Worm (Caenorhabditis elegans) whole organism, late embryonic: Measurements from ENCODE around the gene rbm-17.

Source experiments
- C08G9.2 ChIP-seq: sonication (generic microtip); optimal IDR thresholded peaks from 2 replicates; lab custom pipeline; 2016; ENCODE audit warnings: mild to moderate bottlenecking, missing genetic modification characterization, moderate library complexity, missing compliant biosample characterization
- F13H6.1 ChIP-seq: sonication (generic microtip); optimal IDR thresholded peaks from 2 replicates; lab custom pipeline; 2016; ENCODE audit warnings: missing genetic modification characterization, missing compliant biosample characterization
- K02D7.2 ChIP-seq: sonication (generic microtip); optimal IDR thresholded peaks from 2 replicates; lab custom pipeline; 2017; ENCODE audit warnings: mild to moderate bottlenecking, missing genetic modification characterization, missing compliant biosample characterization
- T23F11.4 ChIP-seq: fragments of 200-800 bp; sonication (Bioruptor generic); optimal IDR thresholded peaks from 2 replicates; lab custom pipeline; 2018; ENCODE audit warnings: mild to moderate bottlenecking, missing genetic modification characterization, missing compliant biosample characterization
- ama-1 ChIP-seq: fragments of 150-350 bp; optimal IDR thresholded peaks from 2 replicates; lab custom pipeline; 2014
- ceh-14 ChIP-seq: sonication (generic microtip); optimal IDR thresholded peaks from 2 replicates; lab custom pipeline; 2016; ENCODE audit warnings: missing genotype, missing genetic modification characterization, missing compliant biosample characterization
- ceh-18 ChIP-seq: sonication (generic microtip); optimal IDR thresholded peaks from 2 replicates; lab custom pipeline; 2016; ENCODE audit warnings: missing genetic modification characterization, missing compliant biosample characterization
- ceh-19 ChIP-seq: fragments of 200-800 bp; sonication (Bioruptor generic); optimal IDR thresholded peaks from 2 replicates; lab custom pipeline; 2018; ENCODE audit warnings: mild to moderate bottlenecking, missing genetic modification characterization, missing compliant biosample characterization
- ceh-2 ChIP-seq: sonication (generic microtip); optimal IDR thresholded peaks from 2 replicates; lab custom pipeline; 2016; ENCODE audit warnings: missing genotype, missing genetic modification characterization, missing compliant biosample characterization
- ceh-31 ChIP-seq: sonication (generic microtip); optimal IDR thresholded peaks from 2 replicates; lab custom pipeline; 2016; ENCODE audit warnings: missing genetic modification characterization, missing compliant biosample characterization
- ceh-34 ChIP-seq: sonication (generic microtip); optimal IDR thresholded peaks from 2 replicates; lab custom pipeline; 2016; ENCODE audit warnings: mild to moderate bottlenecking, missing genetic modification characterization, missing compliant biosample characterization
- ceh-6 ChIP-seq: fragments of 200-800 bp; sonication (Bioruptor generic); optimal IDR thresholded peaks from 2 replicates; lab custom pipeline; 2018; ENCODE audit warnings: mild to moderate bottlenecking, missing genetic modification characterization, missing compliant biosample characterization
- ceh-9 ChIP-seq: sonication (generic microtip); optimal IDR thresholded peaks from 2 replicates; lab custom pipeline; 2016; ENCODE audit warnings: mild to moderate bottlenecking, missing genetic modification characterization, inconsistent platforms, missing compliant biosample characterization
- dmd-4 ChIP-seq: sonication (generic microtip); optimal IDR thresholded peaks from 2 replicates; lab custom pipeline; 2016; ENCODE audit warnings: borderline replicate concordance, missing genetic modification characterization, missing compliant biosample characterization
- dve-1 ChIP-seq: sonication (generic microtip); optimal IDR thresholded peaks from 2 replicates; lab custom pipeline; 2017; ENCODE audit warnings: antibody characterized with exemption, mild to moderate bottlenecking, missing genetic modification characterization, missing compliant biosample characterization
- elt-4 ChIP-seq: sonication (generic microtip); optimal IDR thresholded peaks from 2 replicates; lab custom pipeline; 2016; ENCODE audit warnings: missing genetic modification characterization, missing compliant biosample characterization
- fax-1 ChIP-seq: sonication (generic microtip); optimal IDR thresholded peaks from 2 replicates; lab custom pipeline; 2016; ENCODE audit warnings: missing genotype, missing genetic modification characterization, missing compliant biosample characterization
- fkh-10 ChIP-seq: fragments of 150-350 bp; optimal IDR thresholded peaks from 2 replicates; lab custom pipeline; 2014; ENCODE audit warnings: missing biosample characterization, missing genetic modification reagents, missing genetic modification characterization
- gmeb-2 ChIP-seq: sonication (generic microtip); optimal IDR thresholded peaks from 2 replicates; lab custom pipeline; 2016; ENCODE audit warnings: missing genetic modification characterization, inconsistent platforms, missing compliant biosample characterization
- hlh-30 ChIP-seq: sonication (generic microtip); optimal IDR thresholded peaks from 2 replicates; lab custom pipeline; 2017; ENCODE audit warnings: antibody characterized with exemption, missing genetic modification characterization, missing compliant biosample characterization; ENCODE audit not compliant: insufficient read depth
- hlh-6 ChIP-seq: sonication (generic microtip); optimal IDR thresholded peaks from 2 replicates; lab custom pipeline; 2016; ENCODE audit warnings: missing genotype, missing genetic modification characterization, missing compliant biosample characterization
- hlh-8 ChIP-seq: sonication (generic microtip); optimal IDR thresholded peaks from 2 replicates; lab custom pipeline; 2016; ENCODE audit warnings: missing genotype, missing genetic modification characterization, missing compliant biosample characterization
- lim-6 ChIP-seq: sonication (generic microtip); optimal IDR thresholded peaks from 2 replicates; lab custom pipeline; 2016; ENCODE audit warnings: missing genetic modification characterization, missing compliant biosample characterization
- lin-11 ChIP-seq: fragments of 200-800 bp; sonication (Bioruptor generic); optimal IDR thresholded peaks from 2 replicates; lab custom pipeline; 2018; ENCODE audit warnings: mild to moderate bottlenecking, missing genetic modification characterization, missing compliant biosample characterization
- mec-3 ChIP-seq: sonication (generic microtip); optimal IDR thresholded peaks from 2 replicates; lab custom pipeline; 2016; ENCODE audit warnings: borderline replicate concordance, missing genetic modification characterization, missing compliant biosample characterization
- nfya-1 ChIP-seq: sonication (generic microtip); optimal IDR thresholded peaks from 2 replicates; lab custom pipeline; 2017; ENCODE audit warnings: missing genetic modification characterization, mild to moderate bottlenecking, missing compliant biosample characterization, antibody characterized with exemption, moderate library complexity
- nhr-11 ChIP-seq: fragments of 150-350 bp; optimal IDR thresholded peaks from 2 replicates; lab custom pipeline; 2014; ENCODE audit warnings: missing biosample characterization, missing genetic modification characterization
- pag-3 ChIP-seq: sonication (generic microtip); optimal IDR thresholded peaks from 2 replicates; lab custom pipeline; 2016; ENCODE audit warnings: missing compliant biosample characterization, missing genetic modification characterization, borderline replicate concordance
- pha-4 ChIP-seq: fragments of 150-350 bp; optimal IDR thresholded peaks from 2 replicates; lab custom pipeline; 2018; ENCODE audit warnings: missing biosample characterization, missing genetic modification reagents, missing genetic modification characterization
- pqm-1 ChIP-seq: sonication (generic microtip); optimal IDR thresholded peaks from 2 replicates; lab custom pipeline; 2016; ENCODE audit warnings: missing genetic modification characterization, missing compliant biosample characterization
- pros-1 ChIP-seq: fragments of 150-350 bp; optimal IDR thresholded peaks from 2 replicates; lab custom pipeline; 2014; ENCODE audit warnings: missing biosample characterization, missing genetic modification reagents, missing genetic modification characterization
- ref-2 ChIP-seq: sonication (generic microtip); optimal IDR thresholded peaks from 2 replicates; lab custom pipeline; 2016; ENCODE audit warnings: missing genetic modification characterization, missing compliant biosample characterization
- rnt-1 ChIP-seq: sonication (generic microtip); optimal IDR thresholded peaks from 2 replicates; lab custom pipeline; 2016; ENCODE audit warnings: missing genetic modification characterization, missing compliant biosample characterization
- sdc-2 ChIP-seq: sonication (generic microtip); optimal IDR thresholded peaks from 2 replicates; lab custom pipeline; 2016; ENCODE audit warnings: missing genotype, missing genetic modification characterization, missing compliant biosample characterization
- sox-2 ChIP-seq: fragments of 200-800 bp; sonication (Bioruptor generic); IDR thresholded peaks from 2 replicates; pipeline ENCODE4 v1.3.6; 2022; ENCODE audit warnings: missing genetic modification reagents, missing genetic modification characterization, missing compliant biosample characterization
- syd-9 ChIP-seq: sonication (generic microtip); optimal IDR thresholded peaks from 2 replicates; lab custom pipeline; 2016; ENCODE audit warnings: mild to moderate bottlenecking, missing genetic modification characterization, moderate library complexity, missing compliant biosample characterization
- tbx-2 ChIP-seq: sonication (generic microtip); optimal IDR thresholded peaks from 2 replicates; lab custom pipeline; 2016; ENCODE audit warnings: missing genetic modification characterization, missing compliant biosample characterization
- ttx-3 ChIP-seq: sonication (generic microtip); optimal IDR thresholded peaks from 2 replicates; lab custom pipeline; 2016; ENCODE audit warnings: missing genetic modification reagents, missing genetic modification characterization, missing compliant biosample characterization
- unc-42 ChIP-seq: sonication (generic microtip); optimal IDR thresholded peaks from 2 replicates; lab custom pipeline; 2016; ENCODE audit warnings: missing genotype, missing genetic modification characterization, missing compliant biosample characterization
- unc-86 ChIP-seq: sonication (generic microtip); optimal IDR thresholded peaks from 2 replicates; lab custom pipeline; 2016; ENCODE audit warnings: missing genetic modification characterization, missing compliant biosample characterization
- zip-5 ChIP-seq: sonication (generic microtip); optimal IDR thresholded peaks from 2 replicates; lab custom pipeline; 2016; ENCODE audit warnings: missing genetic modification characterization, missing compliant biosample characterization
- ztf-16 ChIP-seq: sonication (generic microtip); optimal IDR thresholded peaks from 2 replicates; lab custom pipeline; 2017; ENCODE audit warnings: missing genetic modification characterization, missing compliant biosample characterization

rbm-17 gene

DNA sequence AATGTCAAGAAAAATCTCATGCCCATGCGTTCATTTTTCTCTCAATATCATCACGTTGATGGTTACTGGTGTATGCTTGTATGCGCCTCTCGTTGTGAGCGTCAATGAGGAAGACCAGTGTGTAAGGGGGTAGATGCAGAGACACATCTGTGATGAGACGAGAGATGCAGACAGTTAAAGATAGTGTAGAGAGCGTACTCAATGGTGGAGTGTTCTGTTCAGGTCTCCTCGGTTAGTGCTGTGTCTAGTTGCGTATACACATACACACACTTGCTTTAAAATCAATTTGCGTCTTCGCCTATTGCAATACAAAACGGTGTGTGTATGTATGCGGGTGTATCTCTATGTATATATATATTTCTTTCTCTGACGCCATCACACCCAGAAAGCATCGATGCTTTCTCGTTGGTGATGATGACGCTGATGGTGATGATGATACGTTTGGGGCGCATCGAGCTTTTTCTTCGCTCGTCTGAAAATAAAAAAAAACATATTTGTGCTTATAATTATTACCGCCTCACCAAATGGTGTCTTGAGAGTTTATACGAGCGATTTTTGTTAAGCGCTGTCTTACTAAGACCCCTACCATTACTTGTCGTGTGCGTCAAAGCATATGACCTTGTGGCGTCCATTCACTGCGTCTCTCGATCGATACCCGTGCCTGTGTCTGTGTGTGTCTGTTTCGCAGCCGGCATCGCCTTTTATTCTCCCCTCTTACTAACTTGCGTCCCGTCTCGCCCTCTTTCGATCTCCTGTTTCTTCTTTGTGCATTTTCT, 44.5 kb upstream of the rbm-17 start, which contains the start of gene F40F11.3 (continued):
- peak; percentile 30 for TF ChIP-seq lim-6 (tag; lab: Kevin White, UChicago)
- no peak for TF ChIP-seq lin-11 (tag; lab: Kevin White, UChicago)
- peak; percentile 80 for TF ChIP-seq ref-2
- TF ChIP-seq ceh-2, result no peak
- TF ChIP-seq fkh-10 (GFP tag; lab: Kevin White, UChicago), result peak; percentile 61

DNA sequence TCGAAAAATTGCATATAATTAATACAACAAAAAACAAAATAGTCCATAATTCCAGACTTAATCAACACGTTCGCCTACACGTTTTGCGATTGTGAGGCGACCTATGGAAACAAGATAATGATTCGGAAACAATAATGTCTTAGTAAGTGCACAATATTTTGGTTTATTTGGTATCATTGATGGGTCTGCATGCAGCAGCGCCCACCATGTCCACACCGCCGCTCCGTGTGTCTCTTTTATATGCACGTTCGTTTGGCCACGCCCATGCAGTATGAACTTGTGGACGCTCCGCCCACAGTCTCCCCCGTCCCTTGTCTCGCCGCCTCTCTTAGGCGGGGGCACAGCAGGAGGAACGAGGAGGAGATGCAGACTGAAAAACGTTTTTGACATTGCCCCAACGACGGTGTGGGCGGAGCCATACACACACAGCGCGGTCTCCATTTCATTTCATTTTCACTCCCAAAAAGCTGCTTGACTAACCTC, 43.9 kb upstream of the rbm-17 start, which contains the start of gene mig-38:
TSS of gene mig-38 (plus strand) at position 54 of the 483 bp plus-strand sequence.
- TF ChIP-seq unc-42 (tag; lab: Kevin White, UChicago) (peak; percentile 32), tbx-2 (tag; lab: Kevin White, UChicago) (peak; percentile 26), ceh-6 (GFP tag; lab: Kevin White, UChicago) (peak; percentile 29), ceh-31 (peak; percentile 25), fax-1 (tag; lab: Kevin White, UChicago) (peak; percentile 24), F13H6.1 (tag; lab: Kevin White, UChicago) (peak; percentile 4), pha-4 (tag; lab: Kevin White, UChicago) (no peak), ztf-16 (tag; lab: Kevin White, UChicago) (no peak), dmd-4 (tag; lab: Kevin White, UChicago) (peak; percentile 61), pag-3 (no peak), ceh-14 (tag; lab: Kevin White, UChicago) (peak; percentile 70), syd-9 (tag; lab: Kevin White, UChicago) (peak; percentile 44), K02D7.2 (tag; lab: Kevin White, UChicago) (no peak), ceh-18 (peak; percentile 57), ceh-9 (tag; lab: Kevin White, UChicago) (no peak), ceh-2 (peak; percentile 21), ceh-34 (tag; lab: Kevin White, UChicago) (peak; percentile 20), rnt-1 (peak; percentile 43), ref-2 (peak; percentile 54), C08G9.2 (tag; lab: Kevin White, UChicago) (peak; percentile 17), elt-4 (tag; lab: Kevin White, UChicago) (peak; percentile 26), hlh-30 (tag; lab: Kevin White, UChicago) (no peak), T23F11.4 (GFP tag; lab: Kevin White, UChicago) (no peak), nfya-1 (tag; lab: Kevin White, UChicago) (peak; percentile 58), hlh-8 (no peak), sox-2 (GFP tag; lab: Robert Waterston, UW) (no peak), ttx-3 (tag; lab: Kevin White, UChicago) (no peak), sdc-2 (tag; lab: Kevin White, UChicago) (peak; percentile 48), ama-1 (lab: Kevin White, UChicago) (peak; percentile 84), gmeb-2 (tag; lab: Kevin White, UChicago) (no peak), mec-3 (peak; percentile 31), ceh-19 (no peak)

DNA sequence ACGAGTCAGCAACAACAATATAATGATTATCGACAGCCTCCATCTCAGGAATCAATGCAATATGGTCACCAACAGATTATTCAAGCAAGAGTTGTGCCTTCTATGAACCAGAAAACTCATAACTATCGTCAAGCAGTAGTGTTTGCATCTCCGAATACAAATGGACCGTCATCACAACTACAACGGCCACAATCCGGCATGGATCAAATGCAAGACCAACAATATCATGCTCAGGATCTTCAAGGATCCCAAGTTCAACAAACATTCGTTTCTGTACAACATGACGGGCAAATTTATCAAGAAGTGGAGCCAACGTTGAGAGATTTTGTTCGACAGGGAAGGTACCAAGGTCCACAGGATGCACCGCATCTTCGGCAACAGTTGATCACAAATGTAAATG, 41.0 kb upstream of the rbm-17 start:
- TF ChIP-seq pros-1 (tag; lab: Kevin White, UChicago), result no peak
- TF ChIP-seq hlh-6 (tag; lab: Kevin White, UChicago), result no peak
- no peak for TF ChIP-seq nhr-11 (tag; lab: Kevin White, UChicago)
- no peak for TF ChIP-seq dve-1 (tag; lab: Kevin White, UChicago)
- TF ChIP-seq pqm-1 (tag; lab: Kevin White, UChicago), result no peak
- TF ChIP-seq syd-9 (tag; lab: Kevin White, UChicago), result no peak
- TF ChIP-seq rnt-1, result no peak
- no peak for TF ChIP-seq sox-2 (GFP tag; lab: Robert Waterston, UW)
- no peak for TF ChIP-seq pag-3
- no peak for TF ChIP-seq fkh-10 (GFP tag; lab: Kevin White, UChicago)
- no peak for TF ChIP-seq zip-5 (tag; lab: Kevin White, UChicago)
- no peak for TF ChIP-seq unc-86 (tag; lab: Kevin White, UChicago)
- no peak for TF ChIP-seq ceh-34 (tag; lab: Kevin White, UChicago)
- no peak for TF ChIP-seq elt-4 (tag; lab: Kevin White, UChicago)
- TF ChIP-seq T23F11.4 (GFP tag; lab: Kevin White, UChicago), result no peak
- no peak for TF ChIP-seq ceh-2
- TF ChIP-seq ceh-18, result no peak
